Worm (Caenorhabditis elegans): ENCODE results near the gene nhr-138.
"Not testable (repeated sequence)": the region's sequence is repeated elsewhere in the genome, so short reads cannot be mapped to it uniquely, and the experiment has no call there.

Gene nhr-138

ce11 chrIV:9724948-9725347 lies at the start of gene nhr-138, which contains the start of gene C28D4.18:
TSS of gene nhr-138 (plus strand) at chrIV:9725251.
TSS of gene C28D4.18 (plus strand) at chrIV:9725280.
- TF ChIP-seq unc-62 (GFP tag; optimal IDR thresholded peaks at IDR 0.05) = no peak

ce11 chrIV:9675572-9675971 lies 49.5 kb upstream of the nhr-138 start, which contains the start of gene nhr-34:
TSS of gene nhr-34 (minus strand) at chrIV:9675672.
- no peak for TF ChIP-seq unc-62 (GFP tag; optimal IDR thresholded peaks at IDR 0.05)

- no peak for TF ChIP-seq unc-62 (GFP tag; optimal IDR thresholded peaks at IDR 0.05)
Measured at ce11 chrIV:9676535-9676934, 48.5 kb upstream of the nhr-138 start.

- TF ChIP-seq unc-62 (GFP tag; optimal IDR thresholded peaks at IDR 0.05) = no peak
Measured at ce11 chrIV:9677226-9677992, 47.6 kb upstream of the nhr-138 start.

- no peak for TF ChIP-seq unc-62 (GFP tag; optimal IDR thresholded peaks at IDR 0.05)
Measured at ce11 chrIV:9678007-9678406, 47.0 kb upstream of the nhr-138 start.

- TF ChIP-seq unc-62 (GFP tag; optimal IDR thresholded peaks at IDR 0.05) = no peak
Measured at ce11 chrIV:9679296-9679695, 45.8 kb upstream of the nhr-138 start.

- no peak for TF ChIP-seq unc-62 (GFP tag; optimal IDR thresholded peaks at IDR 0.05)
Measured at ce11 chrIV:9680841-9681240, 44.2 kb upstream of the nhr-138 start, which contains the start of gene ins-8. TSS of gene ins-8 (minus strand) at chrIV:9680941.

ce11 chrIV:9682514-9682913 lies 42.5 kb upstream of the nhr-138 start, which contains the start of gene ins-7:
TSS of gene ins-7 (minus strand) at chrIV:9682845.
- no peak for TF ChIP-seq unc-62 (GFP tag; optimal IDR thresholded peaks at IDR 0.05)

- no peak for TF ChIP-seq unc-62 (GFP tag; optimal IDR thresholded peaks at IDR 0.05)
Measured at ce11 chrIV:9683433-9683832, 41.6 kb upstream of the nhr-138 start, which contains the start of the genes htas-1 and ZK1251.3. TSS of gene htas-1 (minus strand) at chrIV:9683533. TSS of gene ZK1251.3 (plus strand) at chrIV:9683658.

- not testable (repeated sequence) for TF ChIP-seq unc-62 (GFP tag; optimal IDR thresholded peaks at IDR 0.05)
Measured at ce11 chrIV:9688715-9689114, 36.3 kb upstream of the nhr-138 start, which contains the start of gene msp-76. TSS of gene msp-76 (plus strand) at chrIV:9689015.

ce11 chrIV:9690644-9691043 lies 34.4 kb upstream of the nhr-138 start, which contains the start of gene sdz-36:
TSS of gene sdz-36 (plus strand) at chrIV:9690944.
- TF ChIP-seq unc-62 (GFP tag; optimal IDR thresholded peaks at IDR 0.05) = no peak

- TF ChIP-seq unc-62 (GFP tag; optimal IDR thresholded peaks at IDR 0.05) = no peak
Measured at ce11 chrIV:9692874-9693273, 32.2 kb upstream of the nhr-138 start, which contains the start of gene twk-9. TSS of gene twk-9 (plus strand) at chrIV:9693174.

- TF ChIP-seq unc-62 (GFP tag; optimal IDR thresholded peaks at IDR 0.05) = no peak
Measured at ce11 chrIV:9696513-9696912, 28.5 kb upstream of the nhr-138 start.

ce11 chrIV:9697869-9698268 lies 27.2 kb upstream of the nhr-138 start:
- TF ChIP-seq unc-62 (GFP tag; optimal IDR thresholded peaks at IDR 0.05) = no peak

ce11 chrIV:9699062-9699461 lies 26.0 kb upstream of the nhr-138 start:
- TF ChIP-seq unc-62 (GFP tag; optimal IDR thresholded peaks at IDR 0.05) = no peak

ce11 chrIV:9706704-9707197 lies 18.3 kb upstream of the nhr-138 start, which contains the start of the genes dcaf-1 and dph-3:
TSS of gene dcaf-1 (minus strand) at chrIV:9706723.
TSS of gene dph-3 (plus strand) at chrIV:9707147.
- TF ChIP-seq unc-62 (GFP tag; optimal IDR thresholded peaks at IDR 0.05) = no peak

ce11 chrIV:9709205-9709604 lies 15.8 kb upstream of the nhr-138 start, which contains the start of gene ant-1.3:
TSS of gene ant-1.3 (minus strand) at chrIV:9709305.
- TF ChIP-seq unc-62 (GFP tag; optimal IDR thresholded peaks at IDR 0.05) = no peak

Data from whole organism, dauer.